Fruit fly (Drosophila melanogaster) whole organism, pupa: ENCODE data around the gene CG13982.

Experiments used
- CG15710 ChIP-seq: fragments of 200-800 bp; sonication (Bioruptor generic); optimal IDR thresholded peaks from 2 replicates; lab custom pipeline; 2018; ENCODE audit warnings: missing biosample characterization, mild to moderate bottlenecking, missing genetic modification characterization, moderate library complexity
- CG9948 ChIP-seq: fragments of 200-800 bp; sonication (Bioruptor generic); optimal IDR thresholded peaks from 2 replicates; lab custom pipeline; 2018; ENCODE audit warnings: missing biosample characterization, mild to moderate bottlenecking, missing genetic modification characterization, moderate library complexity
- EcR ChIP-seq: fragments of 200-800 bp; sonication (Bioruptor generic); optimal IDR thresholded peaks from 3 replicates; lab custom pipeline; 2019; ENCODE audit warnings: missing biosample characterization, missing genetic modification characterization, mild to moderate bottlenecking, moderate library complexity, missing genetic modification reagents

DNA sequence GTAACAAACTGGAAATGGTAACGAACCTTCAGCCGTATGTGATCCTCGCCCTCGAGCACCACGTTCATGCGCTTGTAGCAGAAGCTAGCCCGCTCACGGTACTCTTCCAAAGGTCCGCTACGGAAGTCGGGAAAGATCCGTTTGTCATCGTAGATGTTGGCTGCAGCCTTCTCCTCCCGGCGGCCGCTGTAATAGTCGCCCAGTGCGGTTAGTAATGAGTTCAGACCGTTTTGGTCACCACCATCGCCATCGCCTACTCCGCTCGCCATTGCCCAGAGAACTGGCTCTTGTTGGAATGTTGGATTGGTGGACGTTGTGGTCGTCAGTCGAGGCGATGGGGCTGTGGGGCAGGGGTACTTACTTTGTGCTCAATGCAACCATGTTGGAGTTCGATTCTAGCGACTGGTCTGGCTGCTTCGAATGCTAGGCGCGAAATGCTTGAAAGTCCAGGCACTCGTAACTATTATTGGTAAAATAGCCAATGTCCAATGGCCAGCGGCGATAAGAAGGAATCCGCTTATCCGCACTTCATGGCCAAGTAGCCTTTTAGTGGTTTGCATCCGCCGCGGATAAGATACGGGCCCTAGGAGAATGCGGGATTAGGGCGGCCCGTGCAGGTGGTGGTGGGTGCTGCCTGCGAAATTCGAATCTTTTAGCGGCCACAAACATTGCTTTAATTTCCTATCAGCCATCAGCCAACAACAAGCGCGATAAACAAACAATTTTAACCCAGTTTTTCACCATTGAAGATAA, 35.6 kb downstream of the CG13982 start:
- TF ChIP-seq CG15710 (tag; lab: Kevin White, UChicago) = no peak
- TF ChIP-seq EcR = peak; percentile 48
- no peak for TF ChIP-seq CG9948 (tag; lab: Kevin White, UChicago)
